Fruit fly (Drosophila melanogaster): Measurements from ENCODE around the gene Syt14.

DNA sequence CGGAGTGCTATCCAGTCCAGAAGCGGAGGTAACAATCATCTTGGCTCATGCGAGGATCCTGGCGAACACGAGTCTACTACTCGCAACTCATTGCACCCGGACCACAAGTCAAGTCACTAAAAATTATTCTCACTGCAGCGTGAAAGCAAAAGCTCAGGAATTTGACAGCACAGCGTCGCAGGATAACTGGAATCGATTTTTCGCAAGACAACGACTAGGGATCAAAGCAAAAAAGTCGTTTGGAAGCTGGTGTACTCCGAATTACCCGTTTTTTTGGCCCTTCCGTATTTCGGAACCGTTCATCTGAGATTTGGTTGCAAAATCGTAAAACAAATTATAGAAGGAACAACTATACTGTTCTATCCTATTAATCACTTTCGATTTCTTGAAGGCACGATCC is 280 bp downstream of the Syt14 start:
- no peak for TF ChIP-seq Mnt (GFP tag; optimal IDR thresholded peaks at IDR 0.05)
- TF ChIP-seq CG5204 (GFP tag; optimal IDR thresholded peaks at IDR 0.05) = no peak
- TF ChIP-seq Crg-1 (GFP tag; optimal IDR thresholded peaks at IDR 0.05) = no peak
- TF ChIP-seq Hr96 (GFP tag; optimal IDR thresholded peaks at IDR 0.05) = no peak
- no peak for TF ChIP-seq cic (GFP tag; optimal IDR thresholded peaks at IDR 0.05)
- no peak for TF ChIP-seq CG33017 (tag; optimal IDR thresholded peaks at IDR 0.05)
- no peak for TF ChIP-seq Clk (GFP tag; optimal IDR thresholded peaks at IDR 0.05)
- TF ChIP-seq bab1 (GFP tag; optimal IDR thresholded peaks at IDR 0.05) = no peak
- no peak for TF ChIP-seq pad (GFP tag; optimal IDR thresholded peaks at IDR 0.05)
- TF ChIP-seq cnc (optimal IDR thresholded peaks at IDR 0.05) = no peak
- TF ChIP-seq CG1620 (GFP tag; optimal IDR thresholded peaks at IDR 0.05) = no peak
- no peak for TF ChIP-seq CG7045 (GFP tag; optimal IDR thresholded peaks at IDR 0.05)
- no peak for TF ChIP-seq kay (GFP tag; ENCODE audit: borderline replicate concordance)

Data from whole organism, adult.